Worm (Caenorhabditis elegans): ENCODE data around the gene acdh-8.

acdh-8 gene

DNA sequence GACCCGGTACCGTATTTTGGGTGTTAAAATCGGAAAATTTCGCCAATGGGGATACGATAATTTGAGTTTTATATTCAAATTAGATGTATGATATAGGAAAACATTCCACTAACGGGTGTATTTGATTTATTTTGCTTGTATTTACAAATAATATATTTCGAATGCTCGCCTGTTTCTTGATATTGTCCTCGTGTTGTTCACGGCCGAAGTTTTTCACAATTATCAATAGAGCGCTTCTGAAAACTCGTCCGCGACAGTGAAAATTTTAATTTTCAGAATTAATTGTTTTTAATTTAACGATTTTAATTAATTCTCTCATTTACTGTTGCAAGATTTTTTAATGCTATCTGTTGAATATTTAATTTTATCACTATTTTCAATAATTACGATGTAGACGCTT lies 25.4 kb downstream of the acdh-8 start:
- no peak for TF ChIP-seq hmbx-1 (tag; optimal IDR thresholded peaks at IDR 0.05)
- TF ChIP-seq pes-1 (GFP tag; IDR thresholded peaks at IDR 0.05), result no peak
- no peak for TF ChIP-seq hmg-4 (GFP tag; optimal IDR thresholded peaks at IDR 0.05)
- TF ChIP-seq tbx-37 (GFP tag; conservative IDR thresholded peaks at IDR 0.05), result no peak
- no peak for TF ChIP-seq sea-1 (GFP tag; conservative IDR thresholded peaks at IDR 0.05)

DNA sequence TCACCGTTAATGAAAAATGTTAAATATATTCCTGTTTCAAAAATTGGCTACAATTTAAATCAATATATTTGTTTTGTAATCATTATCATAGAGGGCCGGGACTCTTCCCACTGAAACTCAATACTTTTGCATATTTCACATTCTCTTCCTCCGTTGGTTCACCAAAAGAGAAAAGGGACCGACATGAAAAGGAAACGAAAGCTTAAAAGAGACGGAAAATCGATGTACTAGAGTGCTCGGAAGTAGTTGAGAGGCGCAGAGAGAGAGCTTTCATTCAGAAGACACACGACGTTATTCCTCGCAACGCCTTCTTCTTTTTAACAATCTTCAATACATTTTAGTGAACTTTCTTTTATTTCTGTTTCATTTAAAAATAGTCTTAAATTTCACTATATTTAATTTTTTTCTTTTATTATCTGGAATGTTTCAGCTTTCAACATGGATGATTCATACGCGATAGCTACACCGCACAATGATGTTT lies 26.0 kb downstream of the acdh-8 start, which contains the start of gene ehs-1:
Gene ehs-1, plus strand, starts transcription at position 431 of the 481 bp plus-strand sequence.
- TF ChIP-seq hnd-1 (tag; optimal IDR thresholded peaks at IDR 0.05) (no peak), hmg-4 (GFP tag; optimal IDR thresholded peaks at IDR 0.05) (no peak), sea-1 (GFP tag; conservative IDR thresholded peaks at IDR 0.05) (no peak), tra-4 (tag; optimal IDR thresholded peaks at IDR 0.05) (no peak), flt-1 (GFP tag; IDR thresholded peaks at IDR 0.05) (no peak), hmbx-1 (tag; optimal IDR thresholded peaks at IDR 0.05) (no peak), aly-1 (tag; optimal IDR thresholded peaks at IDR 0.05) (no peak), pes-1 (GFP tag; IDR thresholded peaks at IDR 0.05) (no peak), tbx-11 (GFP tag; IDR thresholded peaks at IDR 0.05) (no peak), tbx-37 (GFP tag; conservative IDR thresholded peaks at IDR 0.05) (no peak), F13C5.2 (tag; optimal IDR thresholded peaks at IDR 0.05) (no peak)

DNA sequence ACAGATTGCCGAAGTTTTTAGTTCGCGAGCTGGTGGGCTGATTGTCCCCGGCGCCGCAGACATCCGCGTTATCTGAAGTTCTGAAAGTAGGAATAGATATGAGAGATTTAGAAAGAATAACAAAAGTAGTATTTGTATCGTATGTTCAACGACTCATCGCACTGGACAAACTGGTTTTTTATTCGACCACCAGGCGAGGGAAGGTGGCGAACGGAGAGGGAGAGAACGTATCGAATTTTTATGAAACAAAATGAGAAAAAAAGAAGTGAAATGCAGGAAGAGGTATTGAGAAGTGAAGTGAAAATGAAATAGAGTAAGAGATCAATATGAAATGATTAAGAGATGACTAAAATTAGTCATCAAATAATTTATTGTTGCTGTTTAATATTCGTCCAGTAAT lies 33.1 kb downstream of the acdh-8 start, which contains the start of gene tbc-2:
Gene tbc-2, minus strand, starts transcription at position 80 of the 400 bp plus-strand sequence.
- TF ChIP-seq hnd-1 (tag; optimal IDR thresholded peaks at IDR 0.05) (no peak), ama-1 (optimal IDR thresholded peaks at IDR 0.05) (no peak), ets-7 (tag; optimal IDR thresholded peaks at IDR 0.05) (no peak), ceh-36 (tag; optimal IDR thresholded peaks at IDR 0.05) (no peak)

DNA sequence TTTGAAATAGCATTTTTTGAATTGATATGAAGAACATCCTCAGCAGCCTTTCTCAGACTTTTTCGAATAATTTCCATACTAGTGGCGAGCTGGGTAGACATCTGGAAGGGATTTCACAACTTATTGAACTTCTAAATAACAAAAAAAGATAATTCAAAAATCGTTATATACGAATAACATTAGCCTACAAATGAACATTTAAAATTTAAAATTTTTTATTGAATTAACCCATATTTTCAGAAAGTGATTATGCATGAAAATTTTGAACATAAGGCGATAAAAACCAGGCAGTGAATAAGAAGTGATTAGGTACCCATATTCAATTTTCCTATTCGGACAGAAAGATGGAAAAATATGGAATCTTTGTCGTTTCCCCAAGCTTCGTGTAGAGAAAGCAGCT lies 34.2 kb downstream of the acdh-8 start, which contains the start of gene ZK1248.11:
Gene ZK1248.11, minus strand, starts transcription at position 101 of the 400 bp plus-strand sequence.
- TF ChIP-seq tra-4 (tag; optimal IDR thresholded peaks at IDR 0.05) (no peak), B0310.2 (tag; optimal IDR thresholded peaks at IDR 0.05) (no peak), scrt-1 (GFP tag; IDR thresholded peaks at IDR 0.05) (no peak), hmbx-1 (tag; optimal IDR thresholded peaks at IDR 0.05) (no peak), pes-1 (GFP tag; IDR thresholded peaks at IDR 0.05) (no peak), ceh-36 (tag; optimal IDR thresholded peaks at IDR 0.05) (no peak), tbx-11 (GFP tag; IDR thresholded peaks at IDR 0.05) (no peak), ets-7 (tag; optimal IDR thresholded peaks at IDR 0.05) (no peak), ceh-13 (GFP tag; optimal IDR thresholded peaks at IDR 0.05) (no peak), ama-1 (optimal IDR thresholded peaks at IDR 0.05) (no peak), hnd-1 (tag; optimal IDR thresholded peaks at IDR 0.05) (no peak), aly-1 (tag; optimal IDR thresholded peaks at IDR 0.05) (no peak)

DNA sequence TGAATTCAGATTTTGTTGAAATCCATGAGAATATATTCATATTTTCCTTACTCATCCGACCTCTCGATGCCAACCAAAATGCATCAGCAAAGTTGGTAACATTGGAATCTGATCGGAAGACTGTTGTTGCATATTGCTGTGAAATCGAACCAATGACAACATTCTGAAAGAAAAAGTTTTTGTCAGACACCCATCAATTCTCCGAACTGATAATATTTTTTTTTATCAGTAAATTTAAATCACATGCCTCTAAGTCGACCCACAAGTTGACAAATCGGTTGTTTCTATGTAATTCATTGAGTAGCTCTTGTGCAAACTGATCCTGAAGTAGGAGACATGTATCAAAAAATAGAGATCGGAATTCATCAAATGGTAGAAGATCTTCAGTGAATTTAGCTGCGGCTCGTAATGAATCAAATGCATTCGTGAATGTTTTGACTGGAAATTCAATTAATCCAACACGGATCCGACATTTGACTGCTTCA lies 35.7 kb downstream of the acdh-8 start, which contains the start of gene col-74:
Gene col-74, plus strand, starts transcription at position 435 of the 485 bp plus-strand sequence.
- TF ChIP-seq ceh-36 (tag; optimal IDR thresholded peaks at IDR 0.05), result no peak
- no peak for TF ChIP-seq F13C5.2 (tag; optimal IDR thresholded peaks at IDR 0.05)
- TF ChIP-seq hnd-1 (tag; optimal IDR thresholded peaks at IDR 0.05), result no peak
- no peak for TF ChIP-seq scrt-1 (GFP tag; IDR thresholded peaks at IDR 0.05)
- TF ChIP-seq ceh-13 (GFP tag; optimal IDR thresholded peaks at IDR 0.05), result no peak
- TF ChIP-seq sea-1 (GFP tag; conservative IDR thresholded peaks at IDR 0.05), result no peak
- no peak for TF ChIP-seq ets-7 (tag; optimal IDR thresholded peaks at IDR 0.05)
- TF ChIP-seq hmg-4 (GFP tag; optimal IDR thresholded peaks at IDR 0.05), result no peak
- no peak for TF ChIP-seq ama-1 (optimal IDR thresholded peaks at IDR 0.05)

DNA sequence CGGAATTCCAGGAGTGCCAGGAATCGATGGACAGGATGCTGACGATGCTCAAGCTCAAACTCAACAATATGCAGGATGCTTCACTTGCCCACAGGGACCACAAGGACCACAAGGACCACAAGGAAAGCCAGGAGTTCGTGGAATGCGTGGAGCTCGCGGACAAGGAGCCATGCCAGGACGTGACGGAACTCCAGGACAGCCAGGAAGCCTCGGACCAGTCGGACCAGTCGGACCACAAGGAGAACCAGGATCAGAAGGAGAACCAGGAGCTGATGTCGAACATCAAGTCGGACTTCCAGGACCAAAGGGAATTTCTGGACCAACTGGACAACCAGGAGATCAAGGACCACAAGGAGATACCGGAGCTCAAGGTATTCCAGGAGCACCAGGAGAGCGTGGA lies 37.1 kb downstream of the acdh-8 start:
- TF ChIP-seq F13C5.2 (tag; optimal IDR thresholded peaks at IDR 0.05), result no peak
- no peak for TF ChIP-seq aly-1 (tag; optimal IDR thresholded peaks at IDR 0.05)
- TF ChIP-seq B0310.2 (tag; optimal IDR thresholded peaks at IDR 0.05), result no peak
- TF ChIP-seq scrt-1 (GFP tag; IDR thresholded peaks at IDR 0.05), result no peak
- no peak for TF ChIP-seq ama-1 (optimal IDR thresholded peaks at IDR 0.05)
- TF ChIP-seq flt-1 (GFP tag; IDR thresholded peaks at IDR 0.05), result no peak
- no peak for TF ChIP-seq tbx-11 (GFP tag; IDR thresholded peaks at IDR 0.05)
- no peak for TF ChIP-seq sea-1 (GFP tag; conservative IDR thresholded peaks at IDR 0.05)
- no peak for TF ChIP-seq pes-1 (GFP tag; IDR thresholded peaks at IDR 0.05)
- TF ChIP-seq ceh-13 (GFP tag; optimal IDR thresholded peaks at IDR 0.05), result no peak
- TF ChIP-seq ets-7 (tag; optimal IDR thresholded peaks at IDR 0.05), result no peak
- no peak for TF ChIP-seq hnd-1 (tag; optimal IDR thresholded peaks at IDR 0.05)
- no peak for TF ChIP-seq ceh-36 (tag; optimal IDR thresholded peaks at IDR 0.05)
- no peak for TF ChIP-seq hmbx-1 (tag; optimal IDR thresholded peaks at IDR 0.05)
- no peak for TF ChIP-seq tra-4 (tag; optimal IDR thresholded peaks at IDR 0.05)
- no peak for TF ChIP-seq tbx-37 (GFP tag; conservative IDR thresholded peaks at IDR 0.05)
- TF ChIP-seq hmg-4 (GFP tag; optimal IDR thresholded peaks at IDR 0.05), result no peak

DNA sequence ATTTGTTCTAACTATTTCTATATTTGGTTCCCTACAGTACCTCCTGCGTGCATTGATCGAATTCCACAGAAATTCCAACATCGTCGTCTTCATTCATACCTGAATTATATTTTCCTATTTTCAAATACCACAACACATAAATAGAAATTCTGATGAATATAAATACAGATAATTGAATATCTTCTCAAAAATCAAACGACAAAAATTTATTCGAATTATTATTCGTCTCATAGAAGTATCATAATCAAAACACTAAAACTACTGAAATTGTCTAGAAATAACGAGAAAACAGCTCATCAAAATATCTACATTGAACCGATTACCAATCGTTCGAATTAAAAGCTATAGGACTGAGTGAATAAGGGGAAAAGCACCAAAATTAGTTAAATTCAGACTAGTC lies 38.8 kb downstream of the acdh-8 start, which contains the start of gene gtap-1:
Gene gtap-1, minus strand, starts transcription at position 101 of the 400 bp plus-strand sequence.
- TF ChIP-seq scrt-1 (GFP tag; IDR thresholded peaks at IDR 0.05) (no peak), tbx-11 (GFP tag; IDR thresholded peaks at IDR 0.05) (no peak), ama-1 (optimal IDR thresholded peaks at IDR 0.05) (no peak), pes-1 (GFP tag; IDR thresholded peaks at IDR 0.05) (no peak), tbx-37 (GFP tag; conservative IDR thresholded peaks at IDR 0.05) (no peak), F13C5.2 (tag; optimal IDR thresholded peaks at IDR 0.05) (no peak), B0310.2 (tag; optimal IDR thresholded peaks at IDR 0.05) (no peak), ceh-36 (tag; optimal IDR thresholded peaks at IDR 0.05) (no peak), ets-7 (tag; optimal IDR thresholded peaks at IDR 0.05) (no peak), hmg-4 (GFP tag; optimal IDR thresholded peaks at IDR 0.05) (no peak), tra-4 (tag; optimal IDR thresholded peaks at IDR 0.05) (no peak), hmbx-1 (tag; optimal IDR thresholded peaks at IDR 0.05) (no peak), sea-1 (GFP tag; conservative IDR thresholded peaks at IDR 0.05) (no peak), flt-1 (GFP tag; IDR thresholded peaks at IDR 0.05) (no peak), aly-1 (tag; optimal IDR thresholded peaks at IDR 0.05) (no peak), hnd-1 (tag; optimal IDR thresholded peaks at IDR 0.05) (no peak)
